Worm (Caenorhabditis elegans) whole organism, L1 larva: ENCODE measurements around the gene gst-24.

Experiments used
- nhr-77 ChIP-seq: fragments of 150-350 bp; optimal IDR thresholded peaks from 2 replicates; lab custom pipeline; 2014; ENCODE audit warnings: missing biosample characterization, missing genetic modification characterization
- pag-3 ChIP-seq: sonication (generic microtip); optimal IDR thresholded peaks from 2 replicates; lab custom pipeline; 2017; ENCODE audit warnings: missing genetic modification characterization, mild to moderate bottlenecking, missing compliant biosample characterization, antibody characterized with exemption, borderline replicate concordance; ENCODE audit not compliant: insufficient read depth
- snpc-4 ChIP-seq: fragments of 150-350 bp; optimal IDR thresholded peaks from 2 replicates; lab custom pipeline; 2014; ENCODE audit warnings: missing biosample characterization, missing genetic modification characterization
- unc-86 ChIP-seq: sonication (generic microtip); optimal IDR thresholded peaks from 2 replicates; lab custom pipeline; 2016; ENCODE audit warnings: missing genetic modification characterization, missing compliant biosample characterization
- zip-4 ChIP-seq: fragments of 200-800 bp; sonication (Bioruptor generic); optimal IDR thresholded peaks from 2 replicates; lab custom pipeline; 2018; ENCODE audit warnings: mild to moderate bottlenecking, missing genetic modification characterization, moderate library complexity, missing compliant biosample characterization

- TF ChIP-seq unc-86 (no peak), pag-3 (tag; lab: Kevin White, UChicago) (no peak), zip-4 (GFP tag; lab: Kevin White, UChicago) (no peak), nhr-77 (no peak), snpc-4 (no peak)
Measured at ce11 chrII:13595279-13595678, 15.9 kb downstream of the gst-24 start.
